Worm (Caenorhabditis elegans): ENCODE measurements around the gene C05C8.8.

Gene C05C8.8

DNA sequence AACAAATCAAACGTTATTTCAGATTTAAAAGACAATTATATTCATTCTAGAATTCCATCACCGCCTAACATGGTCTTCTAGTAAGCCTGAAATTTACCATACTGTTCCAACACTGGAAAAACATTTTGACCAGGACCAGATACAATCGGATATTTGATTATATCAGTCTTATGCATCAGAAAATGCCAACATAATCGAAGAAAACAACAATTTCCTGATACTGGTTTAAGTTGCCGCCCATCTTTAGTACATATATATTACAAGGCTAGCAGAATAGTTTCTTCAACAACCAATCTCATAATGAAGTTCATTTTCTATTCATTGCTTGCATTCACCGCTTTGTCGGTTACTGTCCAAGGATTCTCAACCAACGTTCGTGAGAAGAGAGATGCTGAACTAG lies 4.0 kb upstream of the C05C8.8 start, which contains the start of gene C13A2.12:
Gene C13A2.12 (plus strand): TSS at position 301 of the 400 bp plus-strand sequence.
- TF ChIP-seq egl-43 (GFP tag; IDR thresholded peaks at IDR 0.05) = no peak
- TF ChIP-seq mdt-29 (GFP tag; IDR thresholded peaks at IDR 0.05) = no peak
- TF ChIP-seq lin-1 (GFP tag; IDR thresholded peaks at IDR 0.05) = no peak
- no peak for TF ChIP-seq ces-1 (GFP tag; optimal IDR thresholded peaks at IDR 0.05)
- TF ChIP-seq daf-12 (tag; optimal IDR thresholded peaks at IDR 0.05) = no peak
- no peak for TF ChIP-seq ceh-44 (GFP tag; IDR thresholded peaks at IDR 0.05)
- no peak for TF ChIP-seq tra-1 (GFP tag; IDR thresholded peaks at IDR 0.05)
- TF ChIP-seq set-16 (GFP tag; IDR thresholded peaks at IDR 0.05) = no peak
- no peak for TF ChIP-seq egl-27 (tag; optimal IDR thresholded peaks at IDR 0.05)
- no peak for TF ChIP-seq unc-39 (tag; optimal IDR thresholded peaks at IDR 0.05)
- TF ChIP-seq spr-3 (GFP tag; optimal IDR thresholded peaks at IDR 0.05) = no peak
- TF ChIP-seq aha-1 (tag) = no peak
- TF ChIP-seq R02D3.7 (tag; optimal IDR thresholded peaks at IDR 0.05) = no peak
- TF ChIP-seq lin-15B (tag; optimal IDR thresholded peaks at IDR 0.05) = no peak
- TF ChIP-seq madf-9 (GFP tag; conservative IDR thresholded peaks at IDR 0.05) = no peak
- TF ChIP-seq ZK337.2 (GFP tag; IDR thresholded peaks at IDR 0.05) = no peak
- TF ChIP-seq dmd-9 (GFP tag; IDR thresholded peaks at IDR 0.05) = no peak
- TF ChIP-seq arid-1 (GFP tag; conservative IDR thresholded peaks at IDR 0.05) = no peak
- no peak for TF ChIP-seq vab-7 (GFP tag; IDR thresholded peaks at IDR 0.05)

DNA sequence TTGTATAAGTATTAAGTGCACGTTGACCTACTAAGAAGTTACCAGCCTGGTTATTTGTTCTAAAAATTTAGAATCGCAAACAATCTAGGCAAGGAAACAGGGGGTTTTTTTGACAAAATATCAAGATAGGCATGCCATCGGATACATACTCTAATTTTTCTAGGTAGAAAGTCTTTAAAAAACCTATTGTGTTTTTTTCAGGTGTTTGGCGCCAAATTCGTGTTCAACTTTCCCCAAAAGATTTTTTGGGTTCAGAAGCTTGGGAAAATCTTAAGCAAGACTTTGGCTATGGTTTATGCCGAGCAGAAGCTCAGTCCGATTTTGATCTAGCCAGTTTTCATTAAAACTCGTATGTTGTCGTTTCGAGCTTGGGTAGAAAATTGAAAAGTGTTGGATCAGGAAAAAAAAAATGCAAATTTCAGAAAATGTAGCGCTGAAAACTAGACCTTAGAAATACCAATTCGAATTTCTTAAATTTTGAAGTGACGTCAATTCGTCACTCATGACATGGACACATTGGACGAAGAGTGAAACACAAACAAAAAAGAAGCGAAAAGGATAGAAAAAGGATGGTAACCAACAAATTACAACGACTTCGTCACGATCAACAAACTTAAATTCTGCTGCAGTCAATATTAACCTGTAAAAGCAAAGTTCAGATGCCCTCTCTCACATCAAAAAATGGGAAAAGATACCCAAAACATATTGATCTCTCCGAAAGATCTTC lies 6.6 kb downstream of the C05C8.8 start:
- no peak for TF ChIP-seq egl-43 (GFP tag; IDR thresholded peaks at IDR 0.05)
- peak in 1 of 2 experiments; percentile 95 for TF ChIP-seq unc-62 (GFP tag; optimal IDR thresholded peaks at IDR 0.05 in 1 of 2)
- no peak for TF ChIP-seq unc-62 (tag; optimal IDR thresholded peaks at IDR 0.05)
- peak; percentile 92 for TF ChIP-seq aha-1 (tag)
- TF ChIP-seq F26F4.8 (GFP tag; conservative IDR thresholded peaks at IDR 0.05) = no peak
- TF ChIP-seq ama-1 (optimal IDR thresholded peaks at IDR 0.05) = no peak
- no peak for TF ChIP-seq mes-2 (tag; optimal IDR thresholded peaks at IDR 0.05; ENCODE audit: poor library complexity, severe bottlenecking)
- TF ChIP-seq nhr-11 (tag; optimal IDR thresholded peaks at IDR 0.05) = no peak
- TF ChIP-seq tra-1 (GFP tag; IDR thresholded peaks at IDR 0.05) = no peak
- no peak for TF ChIP-seq spr-1 (tag; optimal IDR thresholded peaks at IDR 0.05)
- no peak for TF ChIP-seq vab-7 (GFP tag; IDR thresholded peaks at IDR 0.05)
- TF ChIP-seq hlh-11 (tag; optimal IDR thresholded peaks at IDR 0.05) = no peak
- TF ChIP-seq nhr-102 (tag; optimal IDR thresholded peaks at IDR 0.05) = no peak

DNA sequence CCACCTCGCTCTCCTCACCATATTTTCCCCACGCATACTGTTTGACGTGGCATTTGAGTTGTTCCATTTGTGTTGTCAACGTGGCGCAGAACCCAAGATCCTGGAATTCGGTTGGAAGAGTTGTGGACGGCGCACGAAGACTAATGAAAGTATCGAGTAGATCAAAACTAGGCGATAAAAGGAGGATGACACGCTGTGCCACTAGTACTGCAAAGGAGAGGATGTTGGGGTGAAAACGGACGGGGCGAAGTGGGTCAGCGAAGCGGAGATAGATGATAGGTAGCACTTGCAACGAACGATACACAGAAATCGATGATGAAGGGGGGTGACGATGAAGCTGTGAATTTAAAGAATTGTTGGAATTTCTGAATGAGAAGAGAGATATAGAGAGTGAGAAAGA lies 8.0 kb downstream of the C05C8.8 start, which contains the start of gene C05C8.7:
Gene C05C8.7 (minus strand): TSS at position 100 of the 400 bp plus-strand sequence.
- TF ChIP-seq ctbp-1 (GFP tag; IDR thresholded peaks at IDR 0.05) (no peak), mxl-3 (GFP tag; optimal IDR thresholded peaks at IDR 0.05) (peak; percentile 21), Y5F2A.4 (GFP tag; optimal IDR thresholded peaks at IDR 0.05) (no peak), unc-62 (GFP tag; optimal IDR thresholded peaks at IDR 0.05 in 1 of 2) (peak in 1 of 2 experiments; percentile 28), unc-62 (tag; optimal IDR thresholded peaks at IDR 0.05) (no peak)

DNA sequence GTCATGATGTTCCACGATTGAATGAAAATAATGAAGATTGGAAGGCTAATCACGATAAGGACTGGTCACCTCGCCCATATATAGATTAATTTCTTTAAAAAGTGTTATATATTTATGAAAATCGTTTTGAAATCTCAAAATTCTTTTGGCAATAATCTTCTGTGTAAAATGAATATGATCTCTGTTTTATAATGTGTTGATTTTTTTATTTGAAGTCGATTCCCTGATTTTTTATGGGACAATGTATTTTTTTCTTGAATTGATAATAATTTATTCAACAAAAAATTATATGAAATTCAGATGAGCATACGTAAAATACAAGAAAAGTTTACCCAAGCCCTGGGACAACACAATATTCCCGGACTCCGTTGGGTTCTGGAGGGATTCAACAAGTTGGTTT lies 15.5 kb downstream of the C05C8.8 start, which contains the start of gene C05C8.1:
Gene C05C8.1 (plus strand): TSS at position 301 of the 400 bp plus-strand sequence.
- no peak for TF ChIP-seq Y5F2A.4 (GFP tag; optimal IDR thresholded peaks at IDR 0.05)
- TF ChIP-seq zip-11 (GFP tag; IDR thresholded peaks at IDR 0.05) = no peak
- TF ChIP-seq ZK546.5 (tag; optimal IDR thresholded peaks at IDR 0.05) = no peak
- TF ChIP-seq F49E8.2 (tag; optimal IDR thresholded peaks at IDR 0.05; ENCODE audit: borderline replicate concordance) = no peak
- no peak for TF ChIP-seq mdt-29 (GFP tag; IDR thresholded peaks at IDR 0.05)
- TF ChIP-seq daf-12 (tag; optimal IDR thresholded peaks at IDR 0.05) = no peak
- no peak for TF ChIP-seq ceh-28 (tag; optimal IDR thresholded peaks at IDR 0.05)
- TF ChIP-seq php-3 (GFP tag; IDR thresholded peaks at IDR 0.05) = no peak
- TF ChIP-seq snpc-1.2 (GFP tag; IDR thresholded peaks at IDR 0.05) = no peak
- TF ChIP-seq aly-2 (tag; optimal IDR thresholded peaks at IDR 0.05) = no peak
- no peak for TF ChIP-seq dmd-9 (GFP tag; IDR thresholded peaks at IDR 0.05)
- TF ChIP-seq lin-39 (tag; optimal IDR thresholded peaks at IDR 0.05) = no peak
- no peak for TF ChIP-seq tag-97 (GFP tag; IDR thresholded peaks at IDR 0.05)
- no peak for TF ChIP-seq ceh-44 (GFP tag; IDR thresholded peaks at IDR 0.05)
- TF ChIP-seq ces-1 (GFP tag; optimal IDR thresholded peaks at IDR 0.05) = no peak
- no peak for TF ChIP-seq spr-1 (tag; optimal IDR thresholded peaks at IDR 0.05)
- TF ChIP-seq lir-3 (tag; optimal IDR thresholded peaks at IDR 0.05) = no peak
- TF ChIP-seq nhr-10 (tag; optimal IDR thresholded peaks at IDR 0.05) = no peak
- no peak for TF ChIP-seq nhr-41 (GFP tag; IDR thresholded peaks at IDR 0.05)
- TF ChIP-seq attf-4 (tag; optimal IDR thresholded peaks at IDR 0.05) = no peak
